Worm (Caenorhabditis elegans) whole organism, L4/young adult: ENCODE results near the gene C50F4.1.
A peak's percentile ranks its signal among the peaks of the same experiment; 100 is the strongest.

Source experiments
- W03F9.2 ChIP-seq: fragments of 150-350 bp; optimal IDR thresholded peaks from 2 replicates; lab custom pipeline; 2014; ENCODE audit warnings: missing biosample characterization, missing genetic modification characterization
- dao-5 ChIP-seq: sonication (generic microtip); optimal IDR thresholded peaks from 2 replicates; lab custom pipeline; 2016; ENCODE audit warnings: missing genotype, missing genetic modification characterization, moderate library complexity, missing compliant biosample characterization
- him-1 ChIP-seq: sonication (generic microtip); optimal IDR thresholded peaks from 2 replicates; lab custom pipeline; 2016; ENCODE audit warnings: missing genotype, missing genetic modification reagents, missing genetic modification characterization, missing compliant biosample characterization

- TF ChIP-seq him-1 (peak; percentile 96), dao-5 (tag; lab: Kevin White, UChicago) (peak; percentile 37), W03F9.2 (tag; lab: Kevin White, UChicago) (peak; percentile 97)
Observed at ce11 chrV:9546860-9547269, 20.3 kb downstream of the C50F4.1 start, which contains the start of gene his-37.
